Fruit fly (Drosophila melanogaster) whole organism, embryonic: ENCODE results near the gene TTLL1A.

Experiments
- Bgb ChIP-seq: fragments of 200-800 bp; sonication (Bioruptor generic); IDR thresholded peaks from 2 replicates; pipeline ENCODE4 v1.3.6; 2022; ENCODE audit warnings: missing biosample characterization, missing genetic modification characterization; ENCODE audit not compliant: partially characterized antibody
- CG10267 ChIP-seq: fragments of 200-800 bp; sonication (Bioruptor generic); optimal IDR thresholded peaks from 2 replicates; lab custom pipeline; 2018; ENCODE audit warnings: missing biosample characterization, mild to moderate bottlenecking, missing genetic modification characterization, moderate library complexity
- CG10543 ChIP-seq: fragments of 200-800 bp; sonication (Bioruptor generic); optimal IDR thresholded peaks from 3 replicates; lab custom pipeline; 2017; ENCODE audit warnings: missing biosample characterization, mild to moderate bottlenecking, missing genetic modification characterization, moderate library complexity
- CG11695 ChIP-seq: fragments of 200-800 bp; sonication (Bioruptor generic); IDR thresholded peaks from 3 replicates; pipeline ENCODE4 v1.3.6; 2022; ENCODE audit warnings: missing biosample characterization, missing genetic modification characterization
- CG12299 ChIP-seq: fragments of 200-800 bp; sonication (Bioruptor generic); optimal IDR thresholded peaks from 2 replicates; lab custom pipeline; 2018; ENCODE audit warnings: missing biosample characterization, mild to moderate bottlenecking, missing genetic modification characterization
- CG13424 ChIP-seq: fragments of 200-800 bp; sonication (Bioruptor generic); optimal IDR thresholded peaks from 2 replicates; lab custom pipeline; 2019; ENCODE audit warnings: missing biosample characterization, mild to moderate bottlenecking, missing genetic modification characterization, moderate library complexity
- CG16863 ChIP-seq: fragments of 200-800 bp; sonication (Bioruptor generic); optimal IDR thresholded peaks from 3 replicates; lab custom pipeline; 2016; ENCODE audit warnings: missing biosample characterization, missing genetic modification characterization
- CG2120 ChIP-seq: fragments of 200-800 bp; sonication (Bioruptor generic); optimal IDR thresholded peaks from 3 replicates; lab custom pipeline; 2016; ENCODE audit warnings: missing biosample characterization, missing genetic modification characterization
- CG6765 ChIP-seq: fragments of 200-800 bp; sonication (Bioruptor generic); optimal IDR thresholded peaks from 3 replicates; lab custom pipeline; 2017; ENCODE audit warnings: missing biosample characterization, mild to moderate bottlenecking, missing genetic modification characterization
- CG7963 ChIP-seq: fragments of 200-800 bp; sonication (Bioruptor generic); IDR thresholded peaks from 3 replicates; pipeline ENCODE4 v1.3.6; 2022; ENCODE audit warnings: missing biosample characterization, missing genetic modification characterization; ENCODE audit not compliant: partially characterized antibody
- CG8924 ChIP-seq: fragments of 200-800 bp; optimal IDR thresholded peaks from 3 replicates; lab custom pipeline; 2019; ENCODE audit warnings: missing biosample characterization, mild to moderate bottlenecking, missing genetic modification characterization, moderate library complexity
- CoRest ChIP-seq: fragments of 200-800 bp; sonication (Bioruptor generic); optimal IDR thresholded peaks from 3 replicates; lab custom pipeline; 2018; ENCODE audit warnings: missing biosample characterization, mild to moderate bottlenecking, missing genetic modification characterization, moderate library complexity
- Deaf1 ChIP-seq: fragments of 200-800 bp; optimal IDR thresholded peaks from 3 replicates; lab custom pipeline; 2019; ENCODE audit warnings: missing biosample characterization, mild to moderate bottlenecking, missing genetic modification characterization, moderate library complexity
- Fer3 ChIP-seq: fragments of 200-800 bp; sonication (Bioruptor generic); optimal IDR thresholded peaks from 2 replicates; lab custom pipeline; 2018; ENCODE audit warnings: missing biosample characterization, mild to moderate bottlenecking, missing genetic modification characterization, moderate library complexity
- H2.0 ChIP-seq: fragments of 200-800 bp; sonication (Bioruptor generic); IDR thresholded peaks from 2 replicates; pipeline ENCODE4 v1.3.6; 2022; ENCODE audit warnings: missing biosample characterization, missing genetic modification characterization
- Hand ChIP-seq: fragments of 200-800 bp; sonication (Bioruptor generic); optimal IDR thresholded peaks from 2 replicates; lab custom pipeline; 2017; ENCODE audit warnings: mild to moderate bottlenecking, missing biosample characterization, missing genetic modification reagents, missing genetic modification characterization
- HmgD ChIP-seq: fragments of 200-800 bp; sonication (Bioruptor generic); optimal IDR thresholded peaks from 3 replicates; lab custom pipeline; 2016; ENCODE audit warnings: missing biosample characterization, missing genetic modification characterization
- Hr78 ChIP-seq, 2 experiments: fragments of 200-800 bp in 1 of 2; fragments of >200 bp in 1 of 2; sonication (Bioruptor generic) in 1 of 2; optimal IDR thresholded peaks; 2 replicates each; lab custom pipeline; 2017 to 2019; ENCODE audit warnings: missing biosample characterization in 2 of 2, missing genetic modification characterization in 2 of 2, mild to moderate bottlenecking in 1 of 2, moderate library complexity in 1 of 2
- Hsf ChIP-seq: fragments of 200-800 bp; sonication (Bioruptor generic); optimal IDR thresholded peaks from 3 replicates; lab custom pipeline; 2016; ENCODE audit warnings: missing biosample characterization, missing genetic modification characterization
- Trl ChIP-seq, 3 experiments: fragments of >200 bp in 2 of 3; fragments of 200-800 bp in 1 of 3; sonication (Bioruptor generic) in 1 of 3; optimal IDR thresholded peaks; 2 replicates in 1 of 3; 3 replicates in 2 of 3; lab custom pipeline; 2016 to 2017; ENCODE audit warnings: missing biosample characterization in 1 of 3, missing genetic modification characterization in 1 of 3
- ab ChIP-seq: fragments of 200-800 bp; sonication (Bioruptor generic); optimal IDR thresholded peaks from 2 replicates; lab custom pipeline; 2016; ENCODE audit warnings: missing biosample characterization, missing genetic modification characterization
- amos ChIP-seq: fragments of 200-800 bp; sonication (Bioruptor generic); IDR thresholded peaks from 2 replicates; pipeline ENCODE4 v1.3.6; 2022; ENCODE audit warnings: missing biosample characterization, missing genetic modification characterization; ENCODE audit not compliant: partially characterized antibody
- cg ChIP-seq: fragments of 200-800 bp; sonication (Bioruptor generic); optimal IDR thresholded peaks from 3 replicates; lab custom pipeline; 2019; ENCODE audit warnings: missing biosample characterization, mild to moderate bottlenecking, missing genetic modification characterization, moderate library complexity
- cwo ChIP-seq: fragments of 200-800 bp; sonication (Bioruptor generic); optimal IDR thresholded peaks from 3 replicates; lab custom pipeline; 2017; ENCODE audit warnings: missing biosample characterization, missing genetic modification characterization, mild to moderate bottlenecking, moderate library complexity, missing genetic modification reagents
- gcm ChIP-seq: fragments of 200-800 bp; sonication (Bioruptor generic); optimal IDR thresholded peaks from 2 replicates; lab custom pipeline; 2019; ENCODE audit warnings: missing biosample characterization, mild to moderate bottlenecking, missing genetic modification characterization, moderate library complexity
- gsb ChIP-seq: fragments of 200-800 bp; sonication (Bioruptor generic); IDR thresholded peaks from 2 replicates; pipeline ENCODE4 v1.3.6; 2022; ENCODE audit warnings: missing biosample characterization, missing genetic modification characterization
- insv ChIP-seq, 2 experiments: fragments of 200-800 bp; sonication (Bioruptor generic); optimal IDR thresholded peaks; 3 replicates each; lab custom pipeline; 2016 to 2018; ENCODE audit warnings: missing biosample characterization in 2 of 2, missing genetic modification characterization in 2 of 2
- jing ChIP-seq: fragments of 200-800 bp; sonication (Bioruptor generic); optimal IDR thresholded peaks from 2 replicates; lab custom pipeline; 2018; ENCODE audit warnings: missing biosample characterization, mild to moderate bottlenecking, missing genetic modification characterization
- klu ChIP-seq: fragments of 200-800 bp; sonication (Bioruptor generic); IDR thresholded peaks from 2 replicates; pipeline ENCODE4 v1.3.6; 2022; ENCODE audit warnings: missing biosample characterization, missing genetic modification characterization
- kni ChIP-seq: fragments of 200-800 bp; sonication (Bioruptor generic); optimal IDR thresholded peaks from 3 replicates; lab custom pipeline; 2017; ENCODE audit warnings: mild to moderate bottlenecking, missing biosample characterization, missing genetic modification reagents, missing genetic modification characterization
- knrl ChIP-seq: fragments of 200-800 bp; sonication (Bioruptor generic); IDR thresholded peaks from 3 replicates; pipeline ENCODE4 v1.3.6; 2022; ENCODE audit warnings: missing biosample characterization, missing genetic modification characterization; ENCODE audit not compliant: partially characterized antibody
- lilli ChIP-seq: fragments of 200-800 bp; sonication (Bioruptor generic); optimal IDR thresholded peaks from 3 replicates; lab custom pipeline; 2016; ENCODE audit warnings: missing biosample characterization, missing genetic modification characterization
- nom ChIP-seq: fragments of 200-800 bp; sonication (Bioruptor generic); optimal IDR thresholded peaks from 2 replicates; lab custom pipeline; 2017; ENCODE audit warnings: missing biosample characterization, missing genetic modification characterization, mild to moderate bottlenecking, moderate library complexity, missing genetic modification reagents
- peb ChIP-seq: fragments of 200-800 bp; sonication (Bioruptor generic); IDR thresholded peaks from 2 replicates; pipeline ENCODE4 v1.3.6; 2022; ENCODE audit warnings: missing biosample characterization, missing genetic modification characterization
- pita ChIP-seq: fragments of 200-800 bp; sonication (Bioruptor generic); optimal IDR thresholded peaks from 2 replicates; lab custom pipeline; 2017; ENCODE audit warnings: missing biosample characterization, mild to moderate bottlenecking, missing genetic modification characterization
- scrt ChIP-seq: fragments of 200-800 bp; sonication (Bioruptor generic); optimal IDR thresholded peaks from 2 replicates; lab custom pipeline; 2018; ENCODE audit warnings: missing biosample characterization, mild to moderate bottlenecking, missing genetic modification characterization, moderate library complexity
- seq ChIP-seq: fragments of 200-800 bp; sonication (Bioruptor generic); IDR thresholded peaks from 2 replicates; pipeline ENCODE4 v1.3.6; 2022; ENCODE audit warnings: missing biosample characterization, missing genetic modification characterization
- slp2 ChIP-seq: fragments of 200-800 bp; sonication (Bioruptor generic); optimal IDR thresholded peaks from 2 replicates; lab custom pipeline; 2016; ENCODE audit warnings: missing biosample characterization, missing genetic modification characterization
- so ChIP-seq: fragments of 200-800 bp; sonication (Bioruptor generic); IDR thresholded peaks from 3 replicates; pipeline ENCODE4 v1.3.6; 2022; ENCODE audit warnings: missing biosample characterization, missing genetic modification characterization
- tna ChIP-seq: fragments of 200-800 bp; sonication (Bioruptor generic); IDR thresholded peaks from 2 replicates; pipeline ENCODE4 v1.3.6; 2022; ENCODE audit warnings: missing biosample characterization, missing genetic modification characterization; ENCODE audit not compliant: partially characterized antibody
- toy ChIP-seq: fragments of 200-800 bp; sonication (Bioruptor generic); IDR thresholded peaks from 2 replicates; pipeline ENCODE4 v1.3.6; 2022; ENCODE audit warnings: missing biosample characterization, missing genetic modification characterization
- twi ChIP-seq: fragments of 200-800 bp; optimal IDR thresholded peaks from 2 replicates; lab custom pipeline; 2019; ENCODE audit warnings: missing biosample characterization, mild to moderate bottlenecking, missing genetic modification characterization, moderate library complexity
- vnd ChIP-seq: fragments of 200-800 bp; sonication (Bioruptor generic); IDR thresholded peaks from 3 replicates; pipeline ENCODE4 v1.3.6; 2022; ENCODE audit warnings: missing biosample characterization, missing genetic modification characterization; ENCODE audit not compliant: partially characterized antibody
- vvl ChIP-seq: fragments of 200-800 bp; sonication (Bioruptor generic); IDR thresholded peaks from 2 replicates; pipeline ENCODE4 v1.3.6; 2022; ENCODE audit warnings: missing biosample characterization, missing genetic modification characterization
- wor ChIP-seq: fragments of 200-800 bp; sonication (Bioruptor generic); IDR thresholded peaks from 2 replicates; pipeline ENCODE4 v1.3.6; 2022; ENCODE audit warnings: missing biosample characterization, missing genetic modification characterization
- z ChIP-seq: fragments of 200-800 bp; sonication (Bioruptor generic); IDR thresholded peaks from 3 replicates; pipeline ENCODE4 v1.3.6; 2022; ENCODE audit warnings: missing biosample characterization, missing genetic modification characterization

Gene TTLL1A

DNA sequence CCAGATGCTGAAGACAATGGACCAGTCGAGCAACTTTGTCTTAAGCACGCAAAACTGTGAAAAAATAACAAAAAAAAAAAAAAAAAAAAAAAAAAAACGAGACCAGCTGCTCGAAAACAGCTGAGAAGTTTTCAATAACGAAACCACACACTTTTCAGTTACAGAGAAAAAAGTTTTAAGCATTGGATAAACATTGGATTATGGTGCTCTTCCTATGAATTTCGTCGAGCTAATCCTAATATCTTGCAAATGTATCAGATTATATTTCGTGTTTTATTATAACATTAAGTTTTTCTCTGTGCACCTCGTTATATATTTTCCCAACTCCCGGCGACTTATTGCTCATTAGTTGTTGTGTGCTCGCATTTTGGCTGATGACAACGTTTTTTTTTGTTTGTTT is 25.9 kb downstream of the TTLL1A start (continued):
- no peak for TF ChIP-seq vnd (GFP tag; lab: Robert Waterston, UW)

DNA sequence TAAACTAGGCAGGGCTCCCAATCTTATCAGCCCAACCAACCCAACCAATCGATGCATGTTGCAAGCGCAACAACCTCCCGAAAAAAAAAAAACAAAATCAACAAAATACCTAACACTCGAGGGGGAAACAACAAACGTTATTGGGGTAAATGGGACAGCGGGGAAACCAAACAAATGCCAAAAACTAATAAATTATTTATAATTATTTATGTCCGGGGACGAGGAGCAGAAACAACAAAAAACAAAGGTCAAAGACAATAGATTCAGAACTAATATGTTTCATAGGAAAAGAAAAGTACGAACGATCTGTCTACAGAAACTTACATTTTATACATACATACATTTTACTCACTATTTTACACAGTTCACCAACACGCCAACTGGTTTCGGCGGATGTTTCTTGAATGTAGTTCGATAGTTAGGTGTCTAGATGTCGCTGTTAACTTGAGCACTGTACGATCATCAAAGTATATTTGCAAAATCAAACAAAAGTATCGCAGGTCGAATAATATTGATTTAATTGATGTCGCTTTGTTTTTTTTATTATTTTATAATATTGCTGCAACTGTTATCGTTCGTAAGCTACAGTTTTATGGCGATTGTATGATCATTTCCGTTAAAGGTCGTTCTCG is 26.7 kb downstream of the TTLL1A start:
- TF ChIP-seq klu: no peak
- peak; percentile 77 for TF ChIP-seq Bgb (GFP tag; lab: Robert Waterston, UW)
- no peak for TF ChIP-seq tna (GFP tag; lab: Robert Waterston, UW)
- no peak for TF ChIP-seq Trl (optimal IDR thresholded peaks at IDR 0.05; lab: Kevin White, UChicago)
- TF ChIP-seq Trl (GFP tag; optimal IDR thresholded peaks at IDR 0.05; lab: Kevin White, UChicago): no peak
- TF ChIP-seq CoRest (tag; lab: Kevin White, UChicago): peak; percentile 50
- no peak for TF ChIP-seq ab
- TF ChIP-seq Deaf1 (tag; lab: Kevin White, UChicago): no peak
- no peak for TF ChIP-seq so
- no peak for TF ChIP-seq wor (GFP tag; lab: Robert Waterston, UW)
- no peak for TF ChIP-seq CG6765 (GFP tag; lab: Kevin White, UChicago)
- TF ChIP-seq CG11695: no peak
- TF ChIP-seq cwo: no peak
- peak in 1 of 2 experiments; percentile 27 for TF ChIP-seq insv (GFP tag; optimal IDR thresholded peaks at IDR 0.05; lab: Kevin White, UChicago)
- TF ChIP-seq H2.0 (GFP tag; lab: Robert Waterston, UW): no peak
- TF ChIP-seq lilli (GFP tag; lab: Kevin White, UChicago): peak; percentile 46
- TF ChIP-seq Hand (GFP tag; lab: Kevin White, UChicago): no peak
- TF ChIP-seq kni: no peak
- peak; percentile 53 for TF ChIP-seq pita (GFP tag; lab: Kevin White, UChicago)
- no peak for TF ChIP-seq z (GFP tag; lab: Robert Waterston, UW)
- TF ChIP-seq CG12299 (tag; lab: Kevin White, UChicago): no peak
- TF ChIP-seq HmgD (GFP tag; lab: Kevin White, UChicago): peak; percentile 8
- TF ChIP-seq Fer3: no peak
- TF ChIP-seq jing (GFP tag; lab: Kevin White, UChicago): no peak
- no peak for TF ChIP-seq CG10543 (GFP tag; lab: Kevin White, UChicago)
- TF ChIP-seq CG10267 (tag; lab: Kevin White, UChicago): peak; percentile 41
- no peak for TF ChIP-seq gsb (GFP tag; lab: Robert Waterston, UW)
- TF ChIP-seq Hr78 (GFP tag; optimal IDR thresholded peaks at IDR 0.05; lab: Kevin White, UChicago): peak in 1 of 2 experiments; percentile 70
- TF ChIP-seq peb (GFP tag; lab: Robert Waterston, UW): no peak
- TF ChIP-seq CG8924 (tag; lab: Kevin White, UChicago): no peak
- TF ChIP-seq cg (GFP tag; lab: Kevin White, UChicago): no peak
- no peak for TF ChIP-seq seq (GFP tag; lab: Robert Waterston, UW)
- TF ChIP-seq slp2 (GFP tag; lab: Kevin White, UChicago): no peak
- TF ChIP-seq amos: peak; percentile 64; the same call in 1 of the 2 replicates
- no peak for TF ChIP-seq CG16863 (GFP tag; lab: Kevin White, UChicago)
- no peak for TF ChIP-seq scrt
- no peak for TF ChIP-seq gcm (GFP tag; lab: Kevin White, UChicago)
- peak; percentile 48; the same call in 2 of the 3 replicates for TF ChIP-seq knrl (GFP tag; lab: Robert Waterston, UW)
- peak; percentile 35 for TF ChIP-seq CG2120 (GFP tag; lab: Kevin White, UChicago)
- TF ChIP-seq toy: no peak
- no peak for TF ChIP-seq twi (tag; lab: Kevin White, UChicago)
- TF ChIP-seq CG7963 (GFP tag; lab: Robert Waterston, UW): 0 out of 3 replicates have a peak, but pooled peaks have one; percentile 10
- no peak for TF ChIP-seq nom (GFP tag; lab: Kevin White, UChicago)
- no peak for TF ChIP-seq vnd (GFP tag; lab: Robert Waterston, UW)
- peak; percentile 43 for TF ChIP-seq vvl (GFP tag; lab: Robert Waterston, UW)
- TF ChIP-seq Hsf (GFP tag; lab: Kevin White, UChicago): peak; percentile 56
- TF ChIP-seq CG13424 (tag; lab: Kevin White, UChicago): peak; percentile 18
